Fruit fly (Drosophila melanogaster) whole organism, embryonic: ENCODE measurements around the gene IntS4.

ENCODE experiments used
- Adf1 ChIP-seq: fragments of 200-800 bp; sonication (Bioruptor generic); IDR thresholded peaks from 2 replicates; pipeline ENCODE4 v1.3.6; 2022; ENCODE audit warnings: missing biosample characterization, missing genetic modification characterization
- CG11085 ChIP-seq: fragments of 200-800 bp; sonication (Bioruptor generic); IDR thresholded peaks from 2 replicates; pipeline ENCODE4 v1.3.6; 2022; ENCODE audit warnings: missing biosample characterization, missing genetic modification characterization
- CG11398 ChIP-seq: fragments of 200-800 bp; sonication (Bioruptor generic); optimal IDR thresholded peaks from 2 replicates; lab custom pipeline; 2016; ENCODE audit warnings: missing biosample characterization, missing genetic modification characterization
- CG11456 ChIP-seq: fragments of 200-800 bp; sonication (Bioruptor generic); IDR thresholded peaks from 3 replicates; pipeline ENCODE4 v1.3.6; 2022; ENCODE audit warnings: missing biosample characterization, missing genetic modification characterization
- CG11696 ChIP-seq: fragments of 200-800 bp; sonication (Bioruptor generic); IDR thresholded peaks from 2 replicates; pipeline ENCODE4 v1.3.6; 2022; ENCODE audit warnings: missing biosample characterization, missing genetic modification characterization
- CG12219 ChIP-seq: fragments of 200-800 bp; sonication (Bioruptor generic); optimal IDR thresholded peaks from 3 replicates; lab custom pipeline; 2018; ENCODE audit warnings: missing biosample characterization, mild to moderate bottlenecking, missing genetic modification characterization
- CG12769 ChIP-seq: fragments of 200-800 bp; sonication (Bioruptor generic); optimal IDR thresholded peaks from 2 replicates; lab custom pipeline; 2019; ENCODE audit warnings: missing biosample characterization, mild to moderate bottlenecking, missing genetic modification characterization, moderate library complexity
- CG13424 ChIP-seq: fragments of 200-800 bp; sonication (Bioruptor generic); optimal IDR thresholded peaks from 2 replicates; lab custom pipeline; 2019; ENCODE audit warnings: missing biosample characterization, mild to moderate bottlenecking, missing genetic modification characterization, moderate library complexity
- CG13775 ChIP-seq: fragments of 200-800 bp; sonication (Bioruptor generic); optimal IDR thresholded peaks from 3 replicates; lab custom pipeline; 2017; ENCODE audit warnings: missing biosample characterization, mild to moderate bottlenecking, missing genetic modification characterization
- CG15073 ChIP-seq: fragments of 200-800 bp; sonication (Bioruptor generic); optimal IDR thresholded peaks from 2 replicates; lab custom pipeline; 2016; ENCODE audit warnings: missing biosample characterization, missing genetic modification characterization
- CG17568 ChIP-seq: fragments of 200-800 bp; sonication (Bioruptor generic); optimal IDR thresholded peaks from 2 replicates; lab custom pipeline; 2018; ENCODE audit warnings: missing biosample characterization, mild to moderate bottlenecking, missing genetic modification characterization, moderate library complexity
- CG18764 ChIP-seq: fragments of 200-800 bp; sonication (Bioruptor generic); optimal IDR thresholded peaks from 3 replicates; lab custom pipeline; 2016; ENCODE audit warnings: missing biosample characterization, missing genetic modification characterization
- CG2116 ChIP-seq: fragments of 200-800 bp; sonication (Bioruptor generic); optimal IDR thresholded peaks from 3 replicates; lab custom pipeline; 2018; ENCODE audit warnings: missing biosample characterization, mild to moderate bottlenecking, missing genetic modification characterization
- CG32772 ChIP-seq: fragments of 200-800 bp; sonication (Bioruptor generic); IDR thresholded peaks from 2 replicates; pipeline ENCODE4 v1.3.6; 2022; ENCODE audit warnings: missing biosample characterization, missing genetic modification characterization
- CG3847 ChIP-seq: fragments of 200-800 bp; sonication (Bioruptor generic); IDR thresholded peaks from 2 replicates; pipeline ENCODE4 v1.3.6; 2022; ENCODE audit warnings: missing biosample characterization, missing genetic modification characterization
- CG4360 ChIP-seq: fragments of 200-800 bp; sonication (Bioruptor generic); IDR thresholded peaks from 2 replicates; pipeline ENCODE4 v1.3.6; 2022; ENCODE audit warnings: missing biosample characterization, missing genetic modification characterization
- CG4424 ChIP-seq: fragments of 200-800 bp; sonication (Bioruptor generic); optimal IDR thresholded peaks from 3 replicates; lab custom pipeline; 2016; ENCODE audit warnings: missing biosample characterization, missing genetic modification characterization
- CG4707 ChIP-seq: fragments of 200-800 bp; sonication (Bioruptor generic); optimal IDR thresholded peaks from 2 replicates; lab custom pipeline; 2018; ENCODE audit warnings: missing biosample characterization, mild to moderate bottlenecking, missing genetic modification characterization, moderate library complexity
- CG6683 ChIP-seq: fragments of 200-800 bp; sonication (Bioruptor generic); optimal IDR thresholded peaks from 2 replicates; lab custom pipeline; 2017; ENCODE audit warnings: missing biosample characterization, mild to moderate bottlenecking, missing genetic modification characterization, missing genetic modification reagents
- CG7357 ChIP-seq: fragments of 200-800 bp; sonication (Bioruptor generic); IDR thresholded peaks from 3 replicates; pipeline ENCODE4 v1.3.6; 2022; ENCODE audit warnings: missing biosample characterization, missing genetic modification characterization
- CG8944 ChIP-seq: fragments of 200-800 bp; sonication (Bioruptor generic); optimal IDR thresholded peaks from 3 replicates; lab custom pipeline; 2016; ENCODE audit warnings: missing biosample characterization, missing genetic modification characterization
- CG9727 ChIP-seq: fragments of 200-800 bp; sonication (Bioruptor generic); optimal IDR thresholded peaks from 3 replicates; lab custom pipeline; 2017; ENCODE audit warnings: missing biosample characterization, mild to moderate bottlenecking, missing genetic modification characterization
- Chrac-16 ChIP-seq: fragments of 200-800 bp; sonication (Bioruptor generic); optimal IDR thresholded peaks from 3 replicates; lab custom pipeline; 2016; ENCODE audit warnings: missing biosample characterization, missing genetic modification characterization
- Dbx ChIP-seq: fragments of 200-800 bp; sonication (Bioruptor generic); IDR thresholded peaks from 3 replicates; pipeline ENCODE4 v1.3.6; 2022; ENCODE audit warnings: missing biosample characterization, missing genetic modification characterization
- Dfd ChIP-seq, 2 experiments: fragments of >200 bp; optimal IDR thresholded peaks; 2 replicates each; lab custom pipeline; 2017; ENCODE audit warnings: missing biosample characterization in 2 of 2, missing genetic modification characterization in 2 of 2
- ERR ChIP-seq: fragments of 200-800 bp; sonication (Bioruptor generic); optimal IDR thresholded peaks from 2 replicates; lab custom pipeline; 2016; ENCODE audit warnings: missing biosample characterization, missing genetic modification characterization
- HLH3B ChIP-seq: fragments of 200-800 bp; sonication (Bioruptor generic); IDR thresholded peaks from 2 replicates; pipeline ENCODE4 v1.3.6; 2022; ENCODE audit warnings: missing biosample characterization, missing genetic modification characterization
- HmgD ChIP-seq: fragments of 200-800 bp; sonication (Bioruptor generic); optimal IDR thresholded peaks from 3 replicates; lab custom pipeline; 2016; ENCODE audit warnings: missing biosample characterization, missing genetic modification characterization
- Meics ChIP-seq: fragments of 200-800 bp; sonication (Bioruptor generic); optimal IDR thresholded peaks from 2 replicates; lab custom pipeline; 2017; ENCODE audit warnings: missing biosample characterization, mild to moderate bottlenecking, missing genetic modification characterization
- Nf-YA ChIP-seq: fragments of 200-800 bp; sonication (Bioruptor generic); IDR thresholded peaks from 2 replicates; pipeline ENCODE4 v1.3.6; 2022; ENCODE audit warnings: missing biosample characterization, missing genetic modification characterization
- Side ChIP-seq: fragments of 200-800 bp; sonication (Bioruptor generic); optimal IDR thresholded peaks from 2 replicates; lab custom pipeline; 2016; ENCODE audit warnings: missing biosample characterization, missing genetic modification characterization
- Sox100B ChIP-seq: fragments of 200-800 bp; sonication (Bioruptor generic); optimal IDR thresholded peaks from 3 replicates; lab custom pipeline; 2018; ENCODE audit warnings: missing biosample characterization, mild to moderate bottlenecking, missing genetic modification characterization
- Ssrp ChIP-seq: fragments of 200-800 bp; sonication (Bioruptor generic); optimal IDR thresholded peaks from 2 replicates; lab custom pipeline; 2018; ENCODE audit warnings: missing biosample characterization, mild to moderate bottlenecking, missing genetic modification characterization, moderate library complexity
- cas ChIP-seq: fragments of 200-800 bp; sonication (Bioruptor generic); IDR thresholded peaks from 2 replicates; pipeline ENCODE4 v1.3.6; 2022; ENCODE audit warnings: missing biosample characterization, missing genetic modification characterization
- caup ChIP-seq: fragments of 200-800 bp; sonication (Bioruptor generic); optimal IDR thresholded peaks from 3 replicates; lab custom pipeline; 2017; ENCODE audit warnings: missing biosample characterization, mild to moderate bottlenecking, missing genetic modification characterization, moderate library complexity; ENCODE audit not compliant: severe bottlenecking
- chm ChIP-seq: fragments of 200-800 bp; sonication (Bioruptor generic); IDR thresholded peaks from 2 replicates; pipeline ENCODE4 v1.3.6; 2022; ENCODE audit warnings: missing biosample characterization, missing genetic modification characterization
- danr ChIP-seq: fragments of 200-800 bp; sonication (Bioruptor generic); IDR thresholded peaks from 2 replicates; pipeline ENCODE4 v1.3.6; 2022; ENCODE audit warnings: missing biosample characterization, missing genetic modification characterization
- dm ChIP-seq: fragments of 200-800 bp; sonication (Bioruptor generic); optimal IDR thresholded peaks from 3 replicates; lab custom pipeline; 2016; ENCODE audit warnings: missing biosample characterization, missing genetic modification characterization
- fd102C ChIP-seq: fragments of 200-800 bp; sonication (Bioruptor generic); optimal IDR thresholded peaks from 2 replicates; lab custom pipeline; 2018; ENCODE audit warnings: missing biosample characterization, mild to moderate bottlenecking, missing genetic modification characterization, moderate library complexity
- h ChIP-seq: fragments of >200 bp; optimal IDR thresholded peaks from 2 replicates; lab custom pipeline; 2017
- jing ChIP-seq: fragments of 200-800 bp; sonication (Bioruptor generic); optimal IDR thresholded peaks from 2 replicates; lab custom pipeline; 2018; ENCODE audit warnings: missing biosample characterization, mild to moderate bottlenecking, missing genetic modification characterization
- lmd ChIP-seq: fragments of 200-800 bp; sonication (Bioruptor generic); IDR thresholded peaks from 2 replicates; pipeline ENCODE4 v1.3.6; 2022; ENCODE audit warnings: missing biosample characterization, missing genetic modification characterization
- maf-S ChIP-seq: fragments of 200-800 bp; sonication (Bioruptor generic); optimal IDR thresholded peaks from 2 replicates; lab custom pipeline; 2016; ENCODE audit warnings: missing biosample characterization, missing genetic modification characterization
- peb ChIP-seq: fragments of 200-800 bp; sonication (Bioruptor generic); IDR thresholded peaks from 2 replicates; pipeline ENCODE4 v1.3.6; 2022; ENCODE audit warnings: missing biosample characterization, missing genetic modification characterization
- run ChIP-seq: fragments of 200-800 bp; sonication (Bioruptor generic); optimal IDR thresholded peaks from 3 replicates; lab custom pipeline; 2018; ENCODE audit warnings: missing biosample characterization, mild to moderate bottlenecking, missing genetic modification characterization
- sens-2 ChIP-seq: fragments of 200-800 bp; sonication (Bioruptor generic); IDR thresholded peaks from 2 replicates; pipeline ENCODE4 v1.3.6; 2022; ENCODE audit warnings: missing biosample characterization, missing genetic modification characterization
- seq ChIP-seq: fragments of 200-800 bp; sonication (Bioruptor generic); IDR thresholded peaks from 2 replicates; pipeline ENCODE4 v1.3.6; 2022; ENCODE audit warnings: missing biosample characterization, missing genetic modification characterization
- slbo ChIP-seq: fragments of 200-800 bp; sonication (Bioruptor generic); IDR thresholded peaks from 2 replicates; pipeline ENCODE4 v1.3.6; 2022; ENCODE audit warnings: missing biosample characterization, missing genetic modification characterization
- unc-4 ChIP-seq: fragments of 200-800 bp; sonication (Bioruptor generic); IDR thresholded peaks from 2 replicates; pipeline ENCODE4 v1.3.6; 2022; ENCODE audit warnings: missing biosample characterization, missing genetic modification characterization; ENCODE audit not compliant: partially characterized antibody
- zfh2 ChIP-seq: fragments of 200-800 bp; sonication (Bioruptor generic); optimal IDR thresholded peaks from 2 replicates; lab custom pipeline; 2016; ENCODE audit warnings: missing biosample characterization, missing genetic modification characterization

Gene IntS4

dm6 chrX:8517121-8518024 lies 41.2 kb downstream of the IntS4 start, which contains the start of gene Nrg (continued):
- peak; percentile 69 for TF ChIP-seq caup (GFP tag; lab: Kevin White, UChicago)
- no peak for TF ChIP-seq Sox100B (GFP tag; lab: Kevin White, UChicago)
- no peak for TF ChIP-seq fd102C (GFP tag; lab: Kevin White, UChicago)
- 0 out of 2 replicates have a peak, but pooled peaks have one; percentile 22 for TF ChIP-seq seq (GFP tag; lab: Robert Waterston, UW)
- no peak for TF ChIP-seq Ssrp (tag; lab: Kevin White, UChicago)
- no peak for TF ChIP-seq danr (GFP tag; lab: Robert Waterston, UW)
- TF ChIP-seq chm (GFP tag; lab: Robert Waterston, UW): peak; percentile 90
- TF ChIP-seq jing (GFP tag; lab: Kevin White, UChicago): no peak
- peak; percentile 75 for TF ChIP-seq CG3847 (GFP tag; lab: Robert Waterston, UW)
- peak; percentile 21 for TF ChIP-seq run (tag; lab: Kevin White, UChicago)
- TF ChIP-seq slbo: peak; percentile 43
- peak; percentile 73 for TF ChIP-seq CG12769
- TF ChIP-seq CG4360 (GFP tag; lab: Robert Waterston, UW): peak; percentile 27
- no peak for TF ChIP-seq peb (GFP tag; lab: Robert Waterston, UW)
- TF ChIP-seq CG6683 (GFP tag; lab: Kevin White, UChicago): no peak
- TF ChIP-seq CG7357 (GFP tag; lab: Robert Waterston, UW): no peak
- peak; percentile 10 for TF ChIP-seq maf-S (GFP tag; lab: Kevin White, UChicago)
- TF ChIP-seq Nf-YA: no peak
- TF ChIP-seq dm (GFP tag; lab: Kevin White, UChicago): peak; percentile 46
- TF ChIP-seq Side (GFP tag; lab: Kevin White, UChicago): peak; percentile 23
- no peak for TF ChIP-seq Meics
- peak; percentile 40 for TF ChIP-seq CG11398 (GFP tag; lab: Kevin White, UChicago)
- no peak for TF ChIP-seq cas (GFP tag; lab: Robert Waterston, UW)
- TF ChIP-seq CG12219 (GFP tag; lab: Kevin White, UChicago): no peak
- no peak for TF ChIP-seq CG8944
- TF ChIP-seq unc-4: peak; percentile 99
- TF ChIP-seq Dbx: peak; percentile 61; the same call in 1 of the 3 replicates
- no peak for TF ChIP-seq HLH3B (GFP tag; lab: Robert Waterston, UW)
- TF ChIP-seq CG18764 (GFP tag; lab: Kevin White, UChicago): no peak
- TF ChIP-seq CG9727: no peak
- no peak for TF ChIP-seq zfh2 (GFP tag; lab: Kevin White, UChicago)
- peak; percentile 35 for TF ChIP-seq CG13775 (GFP tag; lab: Kevin White, UChicago)
- peak; percentile 36 for TF ChIP-seq CG4707 (GFP tag; lab: Kevin White, UChicago)
- peak; percentile 4 for TF ChIP-seq CG4424
- TF ChIP-seq HmgD (GFP tag; lab: Kevin White, UChicago): peak; percentile 23
- no peak for TF ChIP-seq CG32772 (GFP tag; lab: Robert Waterston, UW)
- peak; percentile 37 for TF ChIP-seq CG13424 (tag; lab: Kevin White, UChicago)
- TF ChIP-seq CG11696: no peak
- no peak for TF ChIP-seq CG11085 (GFP tag; lab: Robert Waterston, UW)
- no peak; the same call in 1 of the 2 replicates for TF ChIP-seq Adf1 (GFP tag; lab: Robert Waterston, UW)
- no peak for TF ChIP-seq Dfd (GFP tag; optimal IDR thresholded peaks at IDR 0.05; lab: Kevin White, UChicago)
- TF ChIP-seq h: no peak
- TF ChIP-seq sens-2 (GFP tag; lab: Robert Waterston, UW): no peak
- no peak for TF ChIP-seq ERR (GFP tag; lab: Kevin White, UChicago)
- TF ChIP-seq CG11456: no peak
- peak; percentile 18 for TF ChIP-seq CG17568 (GFP tag; lab: Kevin White, UChicago)
- no peak for TF ChIP-seq CG15073 (GFP tag; lab: Kevin White, UChicago)
- TF ChIP-seq Chrac-16 (GFP tag; lab: Kevin White, UChicago): no peak
- TF ChIP-seq lmd: no peak
- peak; percentile 92 for TF ChIP-seq CG2116
